Fruit fly (Drosophila melanogaster) whole organism, prepupa: Measurements from ENCODE around the gene CG9312.

Source experiments
- Blimp-1 ChIP-seq: fragments of 200-800 bp; sonication (Bioruptor generic); optimal IDR thresholded peaks from 3 replicates; lab custom pipeline; 2017; ENCODE audit warnings: missing biosample characterization, missing genetic modification characterization, mild to moderate bottlenecking, moderate library complexity, missing genetic modification reagents
- CG10669 ChIP-seq: fragments of 200-800 bp; sonication (Bioruptor generic); optimal IDR thresholded peaks from 3 replicates; lab custom pipeline; 2018; ENCODE audit warnings: missing biosample characterization, mild to moderate bottlenecking, missing genetic modification characterization, moderate library complexity
- CG11294 ChIP-seq: fragments of 200-800 bp; sonication (Bioruptor generic); IDR thresholded peaks from 2 replicates; pipeline ENCODE4 v1.3.6; 2022; ENCODE audit warnings: missing biosample characterization, missing genetic modification characterization
- CG11762 ChIP-seq: fragments of 200-800 bp; sonication (Bioruptor generic); optimal IDR thresholded peaks from 3 replicates; lab custom pipeline; 2016; ENCODE audit warnings: missing biosample characterization, missing genetic modification characterization; ENCODE audit not compliant: insufficient read depth
- CG11902 ChIP-seq: fragments of 200-800 bp; sonication (Bioruptor generic); optimal IDR thresholded peaks from 3 replicates; lab custom pipeline; 2016; ENCODE audit warnings: missing biosample characterization, missing genetic modification characterization
- CG15336 ChIP-seq: fragments of 200-800 bp; sonication (Bioruptor generic); IDR thresholded peaks from 2 replicates; pipeline ENCODE4 v1.3.6; 2022; ENCODE audit warnings: missing biosample characterization, missing genetic modification characterization
- CG16779 ChIP-seq: fragments of 200-800 bp; sonication (Bioruptor generic); optimal IDR thresholded peaks from 3 replicates; lab custom pipeline; 2017; ENCODE audit warnings: missing biosample characterization, mild to moderate bottlenecking, missing genetic modification characterization
- CG3032 ChIP-seq: fragments of 200-800 bp; optimal IDR thresholded peaks from 2 replicates; lab custom pipeline; 2019; ENCODE audit warnings: missing biosample characterization, mild to moderate bottlenecking, missing genetic modification characterization, moderate library complexity
- CG31627 ChIP-seq: fragments of 200-800 bp; sonication (Bioruptor generic); optimal IDR thresholded peaks from 3 replicates; lab custom pipeline; 2016; ENCODE audit warnings: missing biosample characterization, missing genetic modification characterization
- CG34406 ChIP-seq: fragments of 200-800 bp; sonication (Bioruptor generic); optimal IDR thresholded peaks from 3 replicates; lab custom pipeline; 2016; ENCODE audit warnings: missing biosample characterization, missing genetic modification characterization
- CG3919 ChIP-seq: fragments of 200-800 bp; sonication (Bioruptor generic); optimal IDR thresholded peaks from 3 replicates; lab custom pipeline; 2016; ENCODE audit warnings: missing biosample characterization, missing genetic modification characterization
- CG4318 ChIP-seq: fragments of 200-800 bp; sonication (Bioruptor generic); optimal IDR thresholded peaks from 3 replicates; lab custom pipeline; 2017; ENCODE audit warnings: missing biosample characterization, mild to moderate bottlenecking, missing genetic modification characterization
- CG6163 ChIP-seq: fragments of 200-800 bp; sonication (Bioruptor generic); IDR thresholded peaks from 3 replicates; pipeline ENCODE4 v1.3.6; 2022; ENCODE audit warnings: missing biosample characterization, missing genetic modification characterization
- CG6276 ChIP-seq: fragments of 200-800 bp; sonication (Bioruptor generic); optimal IDR thresholded peaks from 2 replicates; lab custom pipeline; 2017; ENCODE audit warnings: missing biosample characterization, mild to moderate bottlenecking, missing genetic modification characterization
- CG6808 ChIP-seq: fragments of 200-800 bp; sonication (Bioruptor generic); optimal IDR thresholded peaks from 3 replicates; lab custom pipeline; 2017; ENCODE audit warnings: missing biosample characterization, missing genetic modification characterization, mild to moderate bottlenecking, moderate library complexity, missing genetic modification reagents
- CG6854 ChIP-seq: fragments of 200-800 bp; sonication (Bioruptor generic); optimal IDR thresholded peaks from 2 replicates; lab custom pipeline; 2017; ENCODE audit warnings: missing biosample characterization, mild to moderate bottlenecking, missing genetic modification characterization
- CG7368 ChIP-seq: fragments of 200-800 bp; sonication (Bioruptor generic); optimal IDR thresholded peaks from 3 replicates; lab custom pipeline; 2016; ENCODE audit warnings: missing biosample characterization, missing genetic modification characterization
- CG8119 ChIP-seq: fragments of 200-800 bp; sonication (Bioruptor generic); IDR thresholded peaks from 3 replicates; pipeline ENCODE4 v1.3.6; 2022; ENCODE audit warnings: missing biosample characterization, missing genetic modification characterization
- CG8632 ChIP-seq: fragments of 200-800 bp; sonication (Bioruptor generic); optimal IDR thresholded peaks from 3 replicates; lab custom pipeline; 2016; ENCODE audit warnings: missing biosample characterization, missing genetic modification characterization
- CG9139 ChIP-seq: fragments of 200-800 bp; sonication (Bioruptor generic); optimal IDR thresholded peaks from 3 replicates; lab custom pipeline; 2017; ENCODE audit warnings: missing biosample characterization, mild to moderate bottlenecking, missing genetic modification characterization
- Eip78C ChIP-seq: fragments of 200-800 bp; sonication (Bioruptor generic); peaks from one replicate; lab custom pipeline; 2016; ENCODE audit warnings: missing biosample characterization, missing genetic modification characterization
- Ets21C ChIP-seq: fragments of 200-800 bp; sonication (Bioruptor generic); optimal IDR thresholded peaks from 3 replicates; lab custom pipeline; 2016; ENCODE audit warnings: missing biosample characterization, missing genetic modification characterization
- Ets96B ChIP-seq: fragments of 200-800 bp; optimal IDR thresholded peaks from 2 replicates; lab custom pipeline; 2019; ENCODE audit warnings: missing biosample characterization, mild to moderate bottlenecking, missing genetic modification characterization, moderate library complexity
- Gug ChIP-seq: fragments of 200-800 bp; sonication (Bioruptor generic); IDR thresholded peaks from 2 replicates; pipeline ENCODE4 v1.3.6; 2022; ENCODE audit warnings: missing biosample characterization, missing genetic modification characterization
- Hr38 ChIP-seq: sonication (Bioruptor generic); optimal IDR thresholded peaks from 2 replicates; lab custom pipeline; 2016; ENCODE audit warnings: missing biosample characterization, missing genetic modification characterization
- Hr39 ChIP-seq: fragments of 200-800 bp; sonication (Bioruptor generic); optimal IDR thresholded peaks from 2 replicates; lab custom pipeline; 2016; ENCODE audit warnings: missing biosample characterization, missing genetic modification characterization
- Hr4 ChIP-seq: fragments of 200-800 bp; sonication (Bioruptor generic); optimal IDR thresholded peaks from 3 replicates; lab custom pipeline; 2016; ENCODE audit warnings: missing biosample characterization, missing genetic modification characterization
- Lpt ChIP-seq: fragments of 200-800 bp; sonication (Bioruptor generic); optimal IDR thresholded peaks from 3 replicates; lab custom pipeline; 2016; ENCODE audit warnings: missing biosample characterization, missing genetic modification characterization
- Met ChIP-seq: fragments of 200-800 bp; sonication (Bioruptor generic); optimal IDR thresholded peaks from 3 replicates; lab custom pipeline; 2016; ENCODE audit warnings: missing biosample characterization, missing genetic modification characterization
- Sox102F ChIP-seq: fragments of 200-800 bp; sonication (Bioruptor generic); optimal IDR thresholded peaks from 2 replicates; lab custom pipeline; 2016; ENCODE audit warnings: missing biosample characterization, mild to moderate bottlenecking, missing genetic modification characterization
- Sox14 ChIP-seq: fragments of 200-800 bp; sonication (Bioruptor generic); optimal IDR thresholded peaks from 3 replicates; lab custom pipeline; 2016; ENCODE audit warnings: missing biosample characterization, missing genetic modification characterization
- achi ChIP-seq: fragments of 200-800 bp; sonication (Bioruptor generic); optimal IDR thresholded peaks from 3 replicates; lab custom pipeline; 2016; ENCODE audit warnings: missing biosample characterization, missing genetic modification characterization
- acj6 ChIP-seq: fragments of 200-800 bp; sonication (Bioruptor generic); optimal IDR thresholded peaks from 3 replicates; lab custom pipeline; 2016; ENCODE audit warnings: missing biosample characterization, missing genetic modification characterization
- cyc ChIP-seq: fragments of 200-800 bp; sonication (Bioruptor generic); optimal IDR thresholded peaks from 3 replicates; lab custom pipeline; 2016; ENCODE audit warnings: missing biosample characterization, missing genetic modification characterization
- eg ChIP-seq: fragments of 200-800 bp; sonication (Bioruptor generic); IDR thresholded peaks from 3 replicates; pipeline ENCODE4 v1.3.6; 2022; ENCODE audit warnings: missing biosample characterization, missing genetic modification characterization
- esn ChIP-seq: fragments of 200-800 bp; sonication (Bioruptor generic); optimal IDR thresholded peaks from 2 replicates; lab custom pipeline; 2016; ENCODE audit warnings: missing biosample characterization, mild to moderate bottlenecking, missing genetic modification characterization, moderate library complexity
- fd59A ChIP-seq: fragments of 200-800 bp; sonication (Bioruptor generic); optimal IDR thresholded peaks from 2 replicates; lab custom pipeline; 2017; ENCODE audit warnings: missing biosample characterization, mild to moderate bottlenecking, missing genetic modification characterization, missing genetic modification reagents
- fd85E ChIP-seq: fragments of 200-800 bp; sonication (Bioruptor generic); optimal IDR thresholded peaks from 3 replicates; lab custom pipeline; 2016; ENCODE audit warnings: missing biosample characterization, missing genetic modification characterization
- lz ChIP-seq: fragments of 200-800 bp; sonication (Bioruptor generic); optimal IDR thresholded peaks from 3 replicates; lab custom pipeline; 2016; ENCODE audit warnings: missing biosample characterization, missing genetic modification characterization
- salr ChIP-seq, 2 experiments: fragments of 200-800 bp; sonication (Bioruptor generic); optimal IDR thresholded peaks; 3 replicates each; lab custom pipeline; 2016 to 2018; ENCODE audit warnings: missing biosample characterization in 2 of 2, missing genetic modification characterization in 2 of 2, mild to moderate bottlenecking in 1 of 2
- spab ChIP-seq: fragments of 200-800 bp; sonication (Bioruptor generic); optimal IDR thresholded peaks from 2 replicates; lab custom pipeline; 2017; ENCODE audit warnings: missing biosample characterization, mild to moderate bottlenecking, missing genetic modification characterization, missing genetic modification reagents
- ss ChIP-seq, 2 experiments: fragments of 200-800 bp; sonication (Bioruptor generic); optimal IDR thresholded peaks; 2 replicates in 1 of 2; 3 replicates in 1 of 2; lab custom pipeline; 2017 to 2018; ENCODE audit warnings: mild to moderate bottlenecking in 2 of 2, missing biosample characterization in 2 of 2, missing genetic modification characterization in 2 of 2, moderate library complexity in 1 of 2
- svp ChIP-seq: fragments of 200-800 bp; sonication (Bioruptor generic); peaks from one replicate; lab custom pipeline; 2016; ENCODE audit warnings: missing biosample characterization, missing genetic modification characterization
- topi ChIP-seq: fragments of 200-800 bp; sonication (Bioruptor generic); optimal IDR thresholded peaks from 3 replicates; lab custom pipeline; 2016; ENCODE audit warnings: missing biosample characterization, missing genetic modification characterization
- vri ChIP-seq: fragments of 200-800 bp; sonication (Bioruptor generic); optimal IDR thresholded peaks from 3 replicates; lab custom pipeline; 2016; ENCODE audit warnings: missing biosample characterization, mild to moderate bottlenecking, missing genetic modification characterization

The CG9312 gene

dm6 chr3R:13811737-13812136 lies 46.2 kb downstream of the CG9312 start:
- TF ChIP-seq lz (GFP tag; lab: Kevin White, UChicago) (no peak), Blimp-1 (GFP tag; lab: Kevin White, UChicago) (no peak), CG3919 (GFP tag; lab: Kevin White, UChicago) (no peak), CG11762 (GFP tag; lab: Kevin White, UChicago) (no peak), Eip78C (GFP tag; lab: Kevin White, UChicago) (no peak), CG11294 (GFP tag; lab: Robert Waterston, UW) (no peak), CG15336 (no peak), topi (GFP tag; lab: Kevin White, UChicago) (no peak), CG16779 (tag; lab: Kevin White, UChicago) (no peak), CG9139 (GFP tag; lab: Kevin White, UChicago) (no peak), Sox102F (GFP tag; lab: Kevin White, UChicago) (no peak), CG11902 (GFP tag; lab: Kevin White, UChicago) (no peak), Hr4 (GFP tag; lab: Kevin White, UChicago) (no peak), acj6 (GFP tag; lab: Kevin White, UChicago) (no peak), vri (no peak), CG7368 (GFP tag; lab: Kevin White, UChicago) (no peak), achi (GFP tag; lab: Kevin White, UChicago) (no peak), Hr38 (GFP tag; lab: Kevin White, UChicago) (no peak), CG6854 (GFP tag; lab: Kevin White, UChicago) (no peak), CG6276 (GFP tag; lab: Kevin White, UChicago) (no peak)
- TF ChIP-seq, all 60 proteins: peak for 0

DNA sequence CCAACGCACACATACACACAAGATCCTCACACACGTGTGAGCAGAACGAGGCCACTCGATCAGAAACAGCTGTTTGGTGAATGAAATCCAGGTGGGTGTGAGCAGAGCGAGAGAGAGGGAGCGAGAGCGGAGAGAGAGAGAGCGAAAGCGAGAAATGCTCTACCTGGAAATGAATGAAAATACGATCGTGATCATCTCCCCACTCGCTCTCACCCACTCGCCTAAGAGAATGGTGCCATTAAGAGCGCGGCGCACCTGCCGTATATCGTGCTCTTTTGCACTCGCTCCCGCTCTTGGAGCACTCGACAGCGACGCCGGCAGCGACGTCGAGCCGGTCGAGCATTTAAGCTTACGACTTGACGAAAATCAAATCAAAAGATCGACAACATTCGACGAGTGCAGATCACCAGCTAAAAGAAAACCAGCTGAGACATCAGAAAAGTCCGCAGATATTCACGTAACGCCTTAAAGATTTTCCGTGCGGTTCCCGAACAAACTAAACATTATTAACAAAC lies 47.2 kb downstream of the CG9312 start, which contains the start of the genes tal-1A, tal-2A, tal-3A and tal-AA:
Gene tal-1A (plus strand): TSS at position 374 of the 515 bp plus-strand sequence.
Gene tal-2A (plus strand): TSS at position 374 of the 515 bp plus-strand sequence.
Gene tal-3A (plus strand): TSS at position 374 of the 515 bp plus-strand sequence.
Gene tal-AA (plus strand): TSS at position 374 of the 515 bp plus-strand sequence.
- TF ChIP-seq lz (GFP tag; lab: Kevin White, UChicago) = no peak
- TF ChIP-seq CG3032 (tag; lab: Kevin White, UChicago) = peak; percentile 0
- TF ChIP-seq acj6 (GFP tag; lab: Kevin White, UChicago) = no peak
- peak; percentile 30 for TF ChIP-seq fd85E (GFP tag; lab: Kevin White, UChicago)
- peak; percentile 30 for TF ChIP-seq Lpt (GFP tag; lab: Kevin White, UChicago)
- no peak for TF ChIP-seq CG4318 (GFP tag; lab: Kevin White, UChicago)
- peak; percentile 25 for TF ChIP-seq CG8632 (GFP tag; lab: Kevin White, UChicago)
- no peak for TF ChIP-seq CG11294 (GFP tag; lab: Robert Waterston, UW)
- TF ChIP-seq Blimp-1 (GFP tag; lab: Kevin White, UChicago) = no peak
- TF ChIP-seq Hr38 (GFP tag; lab: Kevin White, UChicago) = no peak
- peak; percentile 79 for TF ChIP-seq Sox102F (GFP tag; lab: Kevin White, UChicago)
- no peak for TF ChIP-seq Hr39 (GFP tag; lab: Kevin White, UChicago)
- TF ChIP-seq Met = peak; percentile 11
- no peak for TF ChIP-seq CG10669 (GFP tag; lab: Kevin White, UChicago)
- peak; percentile 4 for TF ChIP-seq CG34406 (GFP tag; lab: Kevin White, UChicago)
- peak; percentile 63 for TF ChIP-seq CG6276 (GFP tag; lab: Kevin White, UChicago)
- peak; percentile 75 for TF ChIP-seq CG6854 (GFP tag; lab: Kevin White, UChicago)
- no peak for TF ChIP-seq CG11902 (GFP tag; lab: Kevin White, UChicago)
- TF ChIP-seq CG7368 (GFP tag; lab: Kevin White, UChicago) = peak; percentile 7
- peak; percentile 57; the same call in 2 of the 3 replicates for TF ChIP-seq CG6163 (GFP tag; lab: Robert Waterston, UW)
- no peak for TF ChIP-seq Gug (GFP tag; lab: Robert Waterston, UW)
- no peak for TF ChIP-seq Ets21C (GFP tag; lab: Kevin White, UChicago)
- TF ChIP-seq CG6808 (GFP tag; lab: Kevin White, UChicago) = peak; percentile 18
- TF ChIP-seq CG9139 (GFP tag; lab: Kevin White, UChicago) = peak; percentile 51
- peak; percentile 10 for TF ChIP-seq achi (GFP tag; lab: Kevin White, UChicago)
- TF ChIP-seq CG31627 (GFP tag; lab: Kevin White, UChicago) = no peak
- no peak for TF ChIP-seq salr (GFP tag; optimal IDR thresholded peaks at IDR 0.05; lab: Kevin White, UChicago)
- peak; percentile 76; the same call in 2 of the 3 replicates for TF ChIP-seq eg (GFP tag; lab: Robert Waterston, UW)
- TF ChIP-seq CG15336 = peak; percentile 74
- TF ChIP-seq spab (GFP tag; lab: Kevin White, UChicago) = no peak
- TF ChIP-seq vri = peak; percentile 60
- no peak for TF ChIP-seq Ets96B (tag; lab: Kevin White, UChicago)
- TF ChIP-seq ss (GFP tag; optimal IDR thresholded peaks at IDR 0.05; lab: Kevin White, UChicago) = peak; percentile 62
- TF ChIP-seq Eip78C (GFP tag; lab: Kevin White, UChicago) = peak; percentile 84
- TF ChIP-seq CG8119 (GFP tag; lab: Robert Waterston, UW) = peak; percentile 57; the same call in 1 of the 3 replicates
- peak; percentile 61 for TF ChIP-seq CG16779 (tag; lab: Kevin White, UChicago)
- peak; percentile 8 for TF ChIP-seq cyc (GFP tag; lab: Kevin White, UChicago)
- peak; percentile 56 for TF ChIP-seq esn (GFP tag; lab: Kevin White, UChicago)
- TF ChIP-seq svp = peak; percentile 83
- peak; percentile 5 for TF ChIP-seq CG11762 (GFP tag; lab: Kevin White, UChicago)
- peak; percentile 51 for TF ChIP-seq CG3919 (GFP tag; lab: Kevin White, UChicago)
- no peak for TF ChIP-seq topi (GFP tag; lab: Kevin White, UChicago)
- peak; percentile 21 for TF ChIP-seq Sox14 (GFP tag; lab: Kevin White, UChicago)
- TF ChIP-seq fd59A = no peak
